Fruit fly (Drosophila melanogaster) whole organism, embryonic: Measurements from ENCODE around the gene TwdlC.

ENCODE experiments used
- Atf3 ChIP-seq: fragments of 200-800 bp; sonication (Bioruptor generic); optimal IDR thresholded peaks from 3 replicates; lab custom pipeline; 2016; ENCODE audit warnings: missing biosample characterization, missing genetic modification characterization
- Bteb2 ChIP-seq: fragments of 200-800 bp; sonication (Bioruptor generic); optimal IDR thresholded peaks from 2 replicates; lab custom pipeline; 2016; ENCODE audit warnings: missing biosample characterization, missing genetic modification characterization
- CG10147 ChIP-seq: fragments of 200-800 bp; sonication (Bioruptor generic); optimal IDR thresholded peaks from 2 replicates; lab custom pipeline; 2019; ENCODE audit warnings: missing biosample characterization, mild to moderate bottlenecking, missing genetic modification characterization, moderate library complexity
- CG10274 ChIP-seq: fragments of 200-800 bp; sonication (Bioruptor generic); optimal IDR thresholded peaks from 3 replicates; lab custom pipeline; 2017; ENCODE audit warnings: missing biosample characterization, mild to moderate bottlenecking, missing genetic modification characterization
- CG10321 ChIP-seq: fragments of 200-800 bp; sonication (Bioruptor generic); IDR thresholded peaks from 2 replicates; pipeline ENCODE4 v1.3.6; 2022; ENCODE audit warnings: missing biosample characterization, missing genetic modification characterization
- CG12236 ChIP-seq: fragments of 200-800 bp; sonication (Bioruptor generic); optimal IDR thresholded peaks from 2 replicates; lab custom pipeline; 2016; ENCODE audit warnings: missing biosample characterization, missing genetic modification characterization
- CG13123 ChIP-seq: fragments of 200-800 bp; sonication (Bioruptor generic); optimal IDR thresholded peaks from 2 replicates; lab custom pipeline; 2016; ENCODE audit warnings: missing biosample characterization, missing genetic modification characterization
- CG1529 ChIP-seq: fragments of 200-800 bp; sonication (Bioruptor generic); optimal IDR thresholded peaks from 3 replicates; lab custom pipeline; 2018; ENCODE audit warnings: missing biosample characterization, missing genetic modification characterization
- CG16815 ChIP-seq: fragments of 200-800 bp; sonication (Bioruptor generic); optimal IDR thresholded peaks from 3 replicates; lab custom pipeline; 2017; ENCODE audit warnings: missing biosample characterization, mild to moderate bottlenecking, missing genetic modification characterization
- CG2875 ChIP-seq: fragments of 200-800 bp; sonication (Bioruptor generic); optimal IDR thresholded peaks from 2 replicates; lab custom pipeline; 2017; ENCODE audit warnings: missing biosample characterization, mild to moderate bottlenecking, missing genetic modification characterization, missing genetic modification reagents
- CG2889 ChIP-seq: fragments of 200-800 bp; sonication (Bioruptor generic); IDR thresholded peaks from 3 replicates; pipeline ENCODE4 v1.3.6; 2022; ENCODE audit warnings: missing biosample characterization, missing genetic modification characterization
- CG31365 ChIP-seq: fragments of 200-800 bp; sonication (Bioruptor generic); optimal IDR thresholded peaks from 2 replicates; lab custom pipeline; 2018; ENCODE audit warnings: missing biosample characterization, mild to moderate bottlenecking, missing genetic modification characterization
- CG31388 ChIP-seq: fragments of 200-800 bp; sonication (Bioruptor generic); optimal IDR thresholded peaks from 2 replicates; lab custom pipeline; 2016; ENCODE audit warnings: missing biosample characterization, missing genetic modification characterization
- CG3281 ChIP-seq: fragments of 200-800 bp; sonication (Bioruptor generic); optimal IDR thresholded peaks from 3 replicates; lab custom pipeline; 2017; ENCODE audit warnings: missing biosample characterization, mild to moderate bottlenecking, missing genetic modification characterization
- CG3407 ChIP-seq: fragments of 200-800 bp; sonication (Bioruptor generic); optimal IDR thresholded peaks from 2 replicates; lab custom pipeline; 2018; ENCODE audit warnings: missing biosample characterization, mild to moderate bottlenecking, missing genetic modification characterization
- CG34376 ChIP-seq: fragments of 200-800 bp; sonication (Bioruptor generic); optimal IDR thresholded peaks from 2 replicates; lab custom pipeline; 2018; ENCODE audit warnings: missing biosample characterization, mild to moderate bottlenecking, missing genetic modification characterization
- CG43689 ChIP-seq: fragments of 200-800 bp; sonication (Bioruptor generic); IDR thresholded peaks from 2 replicates; pipeline ENCODE4 v1.3.6; 2022; ENCODE audit warnings: missing biosample characterization, missing genetic modification characterization
- CG9609 ChIP-seq: fragments of 200-800 bp; sonication (Bioruptor generic); optimal IDR thresholded peaks from 3 replicates; lab custom pipeline; 2016; ENCODE audit warnings: missing biosample characterization, missing genetic modification characterization
- D ChIP-seq, 2 experiments: fragments of 200-800 bp in 1 of 2; fragments of >200 bp in 1 of 2; sonication (Bioruptor generic) in 1 of 2; optimal IDR thresholded peaks; 2 replicates in 1 of 2; 3 replicates in 1 of 2; lab custom pipeline; 2017; ENCODE audit warnings: mild to moderate bottlenecking in 1 of 2, missing biosample characterization in 1 of 2, missing genetic modification characterization in 1 of 2, missing genetic modification reagents in 1 of 2
- D19B ChIP-seq: fragments of 200-800 bp; sonication (Bioruptor generic); optimal IDR thresholded peaks from 2 replicates; lab custom pipeline; 2017; ENCODE audit warnings: missing biosample characterization, mild to moderate bottlenecking, missing genetic modification characterization
- Dad ChIP-seq: fragments of 200-800 bp; sonication (Bioruptor generic); optimal IDR thresholded peaks from 3 replicates; lab custom pipeline; 2016; ENCODE audit warnings: missing biosample characterization, missing genetic modification characterization
- Dip3 ChIP-seq: fragments of 200-800 bp; sonication (Bioruptor generic); optimal IDR thresholded peaks from 3 replicates; lab custom pipeline; 2016; ENCODE audit warnings: missing biosample characterization, missing genetic modification characterization
- Dref ChIP-seq: fragments of 200-800 bp; sonication (Bioruptor generic); IDR thresholded peaks from 2 replicates; pipeline ENCODE4 v1.3.6; 2022; ENCODE audit warnings: missing biosample characterization, missing genetic modification characterization
- E2f1 ChIP-seq: fragments of 200-800 bp; sonication (Bioruptor generic); IDR thresholded peaks from 2 replicates; pipeline ENCODE4 v1.3.6; 2022; ENCODE audit warnings: missing biosample characterization, missing genetic modification characterization
- Hmr ChIP-seq: fragments of 200-800 bp; sonication (Bioruptor generic); optimal IDR thresholded peaks from 3 replicates; lab custom pipeline; 2017; ENCODE audit warnings: mild to moderate bottlenecking, missing biosample characterization, missing genetic modification reagents, missing genetic modification characterization
- Hr3 ChIP-seq: fragments of 200-800 bp; sonication (Bioruptor generic); optimal IDR thresholded peaks from 3 replicates; lab custom pipeline; 2016; ENCODE audit warnings: missing biosample characterization, missing genetic modification characterization
- Meics ChIP-seq: fragments of 200-800 bp; sonication (Bioruptor generic); optimal IDR thresholded peaks from 2 replicates; lab custom pipeline; 2017; ENCODE audit warnings: missing biosample characterization, mild to moderate bottlenecking, missing genetic modification characterization
- NC2α ChIP-seq: fragments of 200-800 bp; sonication (Bioruptor generic); optimal IDR thresholded peaks from 2 replicates; lab custom pipeline; 2016; ENCODE audit warnings: missing biosample characterization, missing genetic modification characterization
- NfI ChIP-seq: fragments of 200-800 bp; sonication (Bioruptor generic); optimal IDR thresholded peaks from 3 replicates; lab custom pipeline; 2018; ENCODE audit warnings: missing biosample characterization, mild to moderate bottlenecking, missing genetic modification characterization, moderate library complexity
- PHDP ChIP-seq: fragments of 200-800 bp; sonication (Bioruptor generic); optimal IDR thresholded peaks from 3 replicates; lab custom pipeline; 2018; ENCODE audit warnings: missing biosample characterization, mild to moderate bottlenecking, missing genetic modification characterization, moderate library complexity
- Ptx1 ChIP-seq: fragments of 200-800 bp; sonication (Bioruptor generic); IDR thresholded peaks from 2 replicates; pipeline ENCODE4 v1.3.6; 2022; ENCODE audit warnings: missing biosample characterization, missing genetic modification characterization
- Sry-δ ChIP-seq: fragments of 200-800 bp; sonication (Bioruptor generic); optimal IDR thresholded peaks from 2 replicates; lab custom pipeline; 2016; ENCODE audit warnings: missing biosample characterization, missing genetic modification characterization
- Stat92E ChIP-seq, 3 experiments: fragments of >200 bp in 2 of 3; fragments of 200-800 bp in 1 of 3; sonication (Bioruptor generic) in 1 of 3; optimal IDR thresholded peaks; 2 replicates each; lab custom pipeline; 2017 to 2019; ENCODE audit warnings: missing biosample characterization in 3 of 3, missing genetic modification characterization in 3 of 3, mild to moderate bottlenecking in 1 of 3, moderate library complexity in 1 of 3
- az2 ChIP-seq: fragments of 200-800 bp; sonication (Bioruptor generic); optimal IDR thresholded peaks from 3 replicates; lab custom pipeline; 2016; ENCODE audit warnings: missing biosample characterization, missing genetic modification characterization
- bigmax ChIP-seq: fragments of 200-800 bp; sonication (Bioruptor generic); optimal IDR thresholded peaks from 2 replicates; lab custom pipeline; 2018; ENCODE audit warnings: missing biosample characterization, mild to moderate bottlenecking, missing genetic modification characterization
- cwo ChIP-seq: fragments of 200-800 bp; sonication (Bioruptor generic); optimal IDR thresholded peaks from 3 replicates; lab custom pipeline; 2017; ENCODE audit warnings: missing biosample characterization, missing genetic modification characterization, mild to moderate bottlenecking, moderate library complexity, missing genetic modification reagents
- da ChIP-seq: fragments of 200-800 bp; sonication (Bioruptor generic); optimal IDR thresholded peaks from 2 replicates; lab custom pipeline; 2016; ENCODE audit warnings: missing biosample characterization, missing genetic modification characterization
- gcm2 ChIP-seq: fragments of 200-800 bp; sonication (Bioruptor generic); optimal IDR thresholded peaks from 2 replicates; lab custom pipeline; 2016; ENCODE audit warnings: missing biosample characterization, missing genetic modification characterization
- grn ChIP-seq: fragments of 200-800 bp; sonication (Bioruptor generic); optimal IDR thresholded peaks from 3 replicates; lab custom pipeline; 2017; ENCODE audit warnings: missing biosample characterization, missing genetic modification characterization
- lola ChIP-seq, 3 experiments: fragments of >200 bp in 2 of 3; fragments of 200-800 bp in 1 of 3; sonication (Bioruptor generic) in 1 of 3; optimal IDR thresholded peaks; 2 replicates each; lab custom pipeline; 2017 to 2019; ENCODE audit warnings: missing biosample characterization in 3 of 3, missing genetic modification characterization in 3 of 3, mild to moderate bottlenecking in 1 of 3, moderate library complexity in 1 of 3
- pb ChIP-seq: fragments of 200-800 bp; sonication (Bioruptor generic); optimal IDR thresholded peaks from 3 replicates; lab custom pipeline; 2016; ENCODE audit warnings: missing biosample characterization, missing genetic modification characterization
- pnt ChIP-seq: fragments of 200-800 bp; sonication (Bioruptor generic); optimal IDR thresholded peaks from 3 replicates; lab custom pipeline; 2016; ENCODE audit warnings: missing biosample characterization, missing genetic modification characterization
- sens ChIP-seq: fragments of 200-800 bp; sonication (Bioruptor generic); peaks from one replicate; lab custom pipeline; 2016; ENCODE audit warnings: missing biosample characterization, missing genetic modification characterization
- sima ChIP-seq: fragments of 200-800 bp; sonication (Bioruptor generic); optimal IDR thresholded peaks from 2 replicates; lab custom pipeline; 2016; ENCODE audit warnings: missing biosample characterization, missing genetic modification characterization
- sug ChIP-seq: fragments of 200-800 bp; optimal IDR thresholded peaks from 2 replicates; lab custom pipeline; 2019; ENCODE audit warnings: missing biosample characterization, mild to moderate bottlenecking, missing genetic modification characterization, moderate library complexity
- tll ChIP-seq, 2 experiments: fragments of 200-800 bp in 1 of 2; fragments of >200 bp in 1 of 2; sonication (Bioruptor generic) in 1 of 2; optimal IDR thresholded peaks; 2 replicates each; lab custom pipeline; 2017 to 2019; ENCODE audit warnings: missing biosample characterization in 2 of 2, missing genetic modification characterization in 2 of 2, mild to moderate bottlenecking in 1 of 2, moderate library complexity in 1 of 2
- toy ChIP-seq: fragments of 200-800 bp; sonication (Bioruptor generic); IDR thresholded peaks from 2 replicates; pipeline ENCODE4 v1.3.6; 2022; ENCODE audit warnings: missing biosample characterization, missing genetic modification characterization
- zen ChIP-seq: fragments of 200-800 bp; sonication (Bioruptor generic); optimal IDR thresholded peaks from 3 replicates; lab custom pipeline; 2018; ENCODE audit warnings: missing biosample characterization, mild to moderate bottlenecking, missing genetic modification characterization, moderate library complexity

Gene TwdlC

DNA sequence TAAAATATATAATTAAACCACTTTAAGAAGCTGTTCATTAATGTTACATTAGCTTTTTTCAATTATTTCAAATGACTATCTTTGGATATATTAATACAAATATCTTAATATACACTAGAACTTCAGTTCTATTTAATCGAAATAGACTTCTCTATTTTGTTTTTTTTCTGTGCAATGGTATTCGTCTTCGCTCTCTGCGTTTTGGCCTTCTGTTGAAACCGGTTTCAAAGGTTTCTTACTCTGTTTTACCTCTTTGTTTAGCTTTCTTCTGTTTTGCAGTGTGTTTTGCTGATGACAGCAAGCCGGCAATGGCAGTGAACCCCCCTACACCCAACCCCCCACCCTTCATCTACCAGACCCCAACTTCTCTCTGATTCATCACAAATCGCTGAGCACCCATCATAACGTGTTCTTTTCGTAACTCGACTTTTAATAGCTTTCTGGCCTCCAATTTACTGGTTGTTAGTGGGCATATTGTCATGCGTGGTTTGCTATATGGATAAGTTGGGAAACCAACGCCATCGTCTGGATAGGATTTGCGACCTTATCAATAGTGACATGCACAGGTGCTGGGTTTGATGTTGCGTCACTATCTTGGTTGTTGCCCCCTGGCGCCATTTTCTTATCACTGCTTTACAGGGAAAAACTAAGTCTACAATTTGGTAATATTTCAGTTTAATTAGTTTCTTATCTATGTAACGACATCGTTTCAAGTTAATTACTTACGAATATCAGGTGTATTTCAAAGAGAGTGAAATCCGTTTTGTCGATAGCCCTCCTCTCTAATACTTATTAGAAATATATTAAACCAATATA lies 25.6 kb upstream of the TwdlC start (continued):
- TF ChIP-seq Stat92E (GFP tag; optimal IDR thresholded peaks at IDR 0.05; lab: Kevin White, UChicago) (no peak), CG2889 (GFP tag; lab: Robert Waterston, UW) (no peak), NC2α (GFP tag; lab: Kevin White, UChicago) (no peak), CG31388 (GFP tag; lab: Kevin White, UChicago) (no peak), CG12236 (GFP tag; lab: Kevin White, UChicago) (no peak), CG43689 (GFP tag; lab: Robert Waterston, UW) (no peak), CG34376 (GFP tag; lab: Kevin White, UChicago) (peak; percentile 41), D19B (GFP tag; lab: Kevin White, UChicago) (no peak), sens (GFP tag; lab: Kevin White, UChicago) (peak; percentile 12), CG3281 (GFP tag; lab: Kevin White, UChicago) (no peak), Hr3 (GFP tag; lab: Kevin White, UChicago) (peak; percentile 14), lola (GFP tag; optimal IDR thresholded peaks at IDR 0.05; lab: Kevin White, UChicago) (peak in 1 of 3 experiments; percentile 47), gcm2 (GFP tag; lab: Kevin White, UChicago) (no peak), da (GFP tag; lab: Kevin White, UChicago) (no peak), CG1529 (GFP tag; lab: Kevin White, UChicago) (no peak), sug (tag; lab: Kevin White, UChicago) (peak; percentile 91), Sry-δ (GFP tag; lab: Kevin White, UChicago) (no peak), PHDP (peak; percentile 47), zen (tag; lab: Kevin White, UChicago) (no peak), tll (GFP tag; optimal IDR thresholded peaks at IDR 0.05; lab: Kevin White, UChicago) (no peak), CG2875 (GFP tag; lab: Kevin White, UChicago) (no peak), CG3407 (GFP tag; lab: Kevin White, UChicago) (no peak), D (optimal IDR thresholded peaks at IDR 0.05; lab: Kevin White, UChicago) (no peak), D (GFP tag; optimal IDR thresholded peaks at IDR 0.05; lab: Kevin White, UChicago) (no peak), CG9609 (GFP tag; lab: Kevin White, UChicago) (no peak), Atf3 (GFP tag; lab: Kevin White, UChicago) (no peak), pnt (GFP tag; lab: Kevin White, UChicago) (no peak), pb (GFP tag; lab: Kevin White, UChicago) (no peak), Dref (no peak), grn (GFP tag; lab: Kevin White, UChicago) (peak; percentile 53), az2 (GFP tag; lab: Kevin White, UChicago) (peak; percentile 17), CG10274 (GFP tag; lab: Kevin White, UChicago) (no peak)

DNA sequence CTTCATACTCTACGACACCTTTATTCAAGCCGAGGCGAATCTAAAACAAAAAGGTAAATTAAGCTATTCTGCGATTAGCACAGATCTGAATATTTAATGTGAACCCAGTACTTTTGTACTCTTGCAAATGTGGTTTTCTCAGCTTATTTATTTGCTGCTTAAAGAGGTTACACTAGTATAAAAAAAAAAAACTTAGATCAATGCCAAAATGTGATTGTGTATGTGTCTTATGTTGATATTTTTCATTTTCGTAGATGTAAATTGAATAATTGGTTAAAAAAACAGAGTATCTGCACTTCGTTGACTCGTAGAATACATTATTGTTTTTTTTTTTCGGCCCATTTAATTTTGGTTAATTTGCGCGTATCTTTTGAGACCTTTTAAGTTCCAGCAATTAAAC lies 24.9 kb upstream of the TwdlC start:
- no peak for TF ChIP-seq CG1529 (GFP tag; lab: Kevin White, UChicago)
- TF ChIP-seq E2f1 (GFP tag; lab: Robert Waterston, UW), result 0 out of 2 replicates have a peak, but pooled peaks have one; percentile 17
- no peak for TF ChIP-seq NfI (GFP tag; lab: Kevin White, UChicago)
- TF ChIP-seq sima (GFP tag; lab: Kevin White, UChicago), result no peak
- peak; percentile 37 for TF ChIP-seq Meics
- TF ChIP-seq CG13123 (GFP tag; lab: Kevin White, UChicago), result no peak
- TF ChIP-seq toy (GFP tag; lab: Robert Waterston, UW), result no peak
- TF ChIP-seq CG31365 (tag; lab: Kevin White, UChicago), result no peak
- TF ChIP-seq Dip3 (GFP tag; lab: Kevin White, UChicago), result no peak
- TF ChIP-seq CG10321 (GFP tag; lab: Robert Waterston, UW), result no peak
- TF ChIP-seq Bteb2 (GFP tag; lab: Kevin White, UChicago), result no peak
- TF ChIP-seq Dad (GFP tag; lab: Kevin White, UChicago), result no peak
- no peak for TF ChIP-seq bigmax (GFP tag; lab: Kevin White, UChicago)
- TF ChIP-seq CG16815, result no peak
- TF ChIP-seq Hmr, result no peak
- TF ChIP-seq Ptx1 (GFP tag; lab: Robert Waterston, UW), result peak; percentile 21; the same call in 1 of the 2 replicates
- TF ChIP-seq grn (GFP tag; lab: Kevin White, UChicago), result no peak
- TF ChIP-seq CG10147 (GFP tag; lab: Kevin White, UChicago), result no peak
- no peak for TF ChIP-seq CG2875 (GFP tag; lab: Kevin White, UChicago)
- TF ChIP-seq cwo (GFP tag; lab: Kevin White, UChicago), result no peak
